Fruit fly (Drosophila melanogaster) whole organism, prepupa: ENCODE data around the gene Gyc76C.
A peak's percentile ranks its signal among the peaks of the same experiment; 100 is the strongest.

ENCODE experiments used
- CG10669 ChIP-seq: fragments of 200-800 bp; sonication (Bioruptor generic); optimal IDR thresholded peaks from 3 replicates; lab custom pipeline; 2018; ENCODE audit warnings: missing biosample characterization, mild to moderate bottlenecking, missing genetic modification characterization, moderate library complexity
- CG11294 ChIP-seq: fragments of 200-800 bp; sonication (Bioruptor generic); IDR thresholded peaks from 2 replicates; pipeline ENCODE4 v1.3.6; 2022; ENCODE audit warnings: missing biosample characterization, missing genetic modification characterization
- CG11902 ChIP-seq: fragments of 200-800 bp; sonication (Bioruptor generic); optimal IDR thresholded peaks from 3 replicates; lab custom pipeline; 2016; ENCODE audit warnings: missing biosample characterization, missing genetic modification characterization
- CG15336 ChIP-seq: fragments of 200-800 bp; sonication (Bioruptor generic); IDR thresholded peaks from 2 replicates; pipeline ENCODE4 v1.3.6; 2022; ENCODE audit warnings: missing biosample characterization, missing genetic modification characterization
- CG1621 ChIP-seq: fragments of 200-800 bp; sonication (Bioruptor generic); optimal IDR thresholded peaks from 3 replicates; lab custom pipeline; 2018; ENCODE audit warnings: missing biosample characterization, mild to moderate bottlenecking, missing genetic modification characterization
- CG16779 ChIP-seq: fragments of 200-800 bp; sonication (Bioruptor generic); optimal IDR thresholded peaks from 3 replicates; lab custom pipeline; 2017; ENCODE audit warnings: missing biosample characterization, mild to moderate bottlenecking, missing genetic modification characterization
- CG3032 ChIP-seq: fragments of 200-800 bp; optimal IDR thresholded peaks from 2 replicates; lab custom pipeline; 2019; ENCODE audit warnings: missing biosample characterization, mild to moderate bottlenecking, missing genetic modification characterization, moderate library complexity
- CG31627 ChIP-seq: fragments of 200-800 bp; sonication (Bioruptor generic); optimal IDR thresholded peaks from 3 replicates; lab custom pipeline; 2016; ENCODE audit warnings: missing biosample characterization, missing genetic modification characterization
- CG32006 ChIP-seq: fragments of 200-800 bp; sonication (Bioruptor generic); optimal IDR thresholded peaks from 3 replicates; lab custom pipeline; 2017; ENCODE audit warnings: missing biosample characterization, mild to moderate bottlenecking, missing genetic modification characterization
- CG34406 ChIP-seq: fragments of 200-800 bp; sonication (Bioruptor generic); optimal IDR thresholded peaks from 3 replicates; lab custom pipeline; 2016; ENCODE audit warnings: missing biosample characterization, missing genetic modification characterization
- CG4318 ChIP-seq: fragments of 200-800 bp; sonication (Bioruptor generic); optimal IDR thresholded peaks from 3 replicates; lab custom pipeline; 2017; ENCODE audit warnings: missing biosample characterization, mild to moderate bottlenecking, missing genetic modification characterization
- CG6163 ChIP-seq: fragments of 200-800 bp; sonication (Bioruptor generic); IDR thresholded peaks from 3 replicates; pipeline ENCODE4 v1.3.6; 2022; ENCODE audit warnings: missing biosample characterization, missing genetic modification characterization
- CG6276 ChIP-seq: fragments of 200-800 bp; sonication (Bioruptor generic); optimal IDR thresholded peaks from 2 replicates; lab custom pipeline; 2017; ENCODE audit warnings: missing biosample characterization, mild to moderate bottlenecking, missing genetic modification characterization
- CG6808 ChIP-seq: fragments of 200-800 bp; sonication (Bioruptor generic); optimal IDR thresholded peaks from 3 replicates; lab custom pipeline; 2017; ENCODE audit warnings: missing biosample characterization, missing genetic modification characterization, mild to moderate bottlenecking, moderate library complexity, missing genetic modification reagents
- CG7368 ChIP-seq: fragments of 200-800 bp; sonication (Bioruptor generic); optimal IDR thresholded peaks from 3 replicates; lab custom pipeline; 2016; ENCODE audit warnings: missing biosample characterization, missing genetic modification characterization
- CG8119 ChIP-seq: fragments of 200-800 bp; sonication (Bioruptor generic); IDR thresholded peaks from 3 replicates; pipeline ENCODE4 v1.3.6; 2022; ENCODE audit warnings: missing biosample characterization, missing genetic modification characterization
- CG8319 ChIP-seq: fragments of 200-800 bp; sonication (Bioruptor generic); optimal IDR thresholded peaks from 3 replicates; lab custom pipeline; 2016; ENCODE audit warnings: missing biosample characterization, missing genetic modification characterization
- CG8632 ChIP-seq: fragments of 200-800 bp; sonication (Bioruptor generic); optimal IDR thresholded peaks from 3 replicates; lab custom pipeline; 2016; ENCODE audit warnings: missing biosample characterization, missing genetic modification characterization
- CG9139 ChIP-seq: fragments of 200-800 bp; sonication (Bioruptor generic); optimal IDR thresholded peaks from 3 replicates; lab custom pipeline; 2017; ENCODE audit warnings: missing biosample characterization, mild to moderate bottlenecking, missing genetic modification characterization
- Eip75B ChIP-seq: fragments of 200-800 bp; sonication (Bioruptor generic); optimal IDR thresholded peaks from 3 replicates; lab custom pipeline; 2016; ENCODE audit warnings: missing biosample characterization, missing genetic modification characterization
- Eip78C ChIP-seq: fragments of 200-800 bp; sonication (Bioruptor generic); peaks from one replicate; lab custom pipeline; 2016; ENCODE audit warnings: missing biosample characterization, missing genetic modification characterization
- Eip93F ChIP-seq: fragments of 200-800 bp; sonication (Bioruptor generic); optimal IDR thresholded peaks from 2 replicates; lab custom pipeline; 2016; ENCODE audit warnings: missing biosample characterization, mild to moderate bottlenecking, missing genetic modification characterization
- Ets21C ChIP-seq: fragments of 200-800 bp; sonication (Bioruptor generic); optimal IDR thresholded peaks from 3 replicates; lab custom pipeline; 2016; ENCODE audit warnings: missing biosample characterization, missing genetic modification characterization
- Ets96B ChIP-seq: fragments of 200-800 bp; optimal IDR thresholded peaks from 2 replicates; lab custom pipeline; 2019; ENCODE audit warnings: missing biosample characterization, mild to moderate bottlenecking, missing genetic modification characterization, moderate library complexity
- Gug ChIP-seq: fragments of 200-800 bp; sonication (Bioruptor generic); IDR thresholded peaks from 2 replicates; pipeline ENCODE4 v1.3.6; 2022; ENCODE audit warnings: missing biosample characterization, missing genetic modification characterization
- Hr38 ChIP-seq: sonication (Bioruptor generic); optimal IDR thresholded peaks from 2 replicates; lab custom pipeline; 2016; ENCODE audit warnings: missing biosample characterization, missing genetic modification characterization
- Hr39 ChIP-seq: fragments of 200-800 bp; sonication (Bioruptor generic); optimal IDR thresholded peaks from 2 replicates; lab custom pipeline; 2016; ENCODE audit warnings: missing biosample characterization, missing genetic modification characterization
- Hr4 ChIP-seq: fragments of 200-800 bp; sonication (Bioruptor generic); optimal IDR thresholded peaks from 3 replicates; lab custom pipeline; 2016; ENCODE audit warnings: missing biosample characterization, missing genetic modification characterization
- Met ChIP-seq: fragments of 200-800 bp; sonication (Bioruptor generic); optimal IDR thresholded peaks from 3 replicates; lab custom pipeline; 2016; ENCODE audit warnings: missing biosample characterization, missing genetic modification characterization
- OdsH ChIP-seq: fragments of 200-800 bp; sonication (Bioruptor generic); optimal IDR thresholded peaks from 3 replicates; lab custom pipeline; 2016; ENCODE audit warnings: missing biosample characterization, missing genetic modification characterization
- Smox ChIP-seq: fragments of 200-800 bp; sonication (Bioruptor generic); optimal IDR thresholded peaks from 3 replicates; lab custom pipeline; 2016; ENCODE audit warnings: missing biosample characterization, missing genetic modification characterization
- Sox102F ChIP-seq: fragments of 200-800 bp; sonication (Bioruptor generic); optimal IDR thresholded peaks from 2 replicates; lab custom pipeline; 2016; ENCODE audit warnings: missing biosample characterization, mild to moderate bottlenecking, missing genetic modification characterization
- Sox14 ChIP-seq: fragments of 200-800 bp; sonication (Bioruptor generic); optimal IDR thresholded peaks from 3 replicates; lab custom pipeline; 2016; ENCODE audit warnings: missing biosample characterization, missing genetic modification characterization
- Sox15 ChIP-seq: fragments of 200-800 bp; sonication (Bioruptor generic); optimal IDR thresholded peaks from 3 replicates; lab custom pipeline; 2016; ENCODE audit warnings: missing biosample characterization, missing genetic modification characterization
- achi ChIP-seq: fragments of 200-800 bp; sonication (Bioruptor generic); optimal IDR thresholded peaks from 3 replicates; lab custom pipeline; 2016; ENCODE audit warnings: missing biosample characterization, missing genetic modification characterization
- cyc ChIP-seq: fragments of 200-800 bp; sonication (Bioruptor generic); optimal IDR thresholded peaks from 3 replicates; lab custom pipeline; 2016; ENCODE audit warnings: missing biosample characterization, missing genetic modification characterization
- dac ChIP-seq: fragments of 200-800 bp; sonication (Bioruptor generic); optimal IDR thresholded peaks from 2 replicates; lab custom pipeline; 2017; ENCODE audit warnings: missing biosample characterization, mild to moderate bottlenecking, missing genetic modification characterization
- dsx ChIP-seq: fragments of 200-800 bp; optimal IDR thresholded peaks from 3 replicates; lab custom pipeline; 2019; ENCODE audit warnings: missing biosample characterization, mild to moderate bottlenecking, missing genetic modification characterization, moderate library complexity; ENCODE audit not compliant: poor library complexity, severe bottlenecking
- eg ChIP-seq: fragments of 200-800 bp; sonication (Bioruptor generic); IDR thresholded peaks from 3 replicates; pipeline ENCODE4 v1.3.6; 2022; ENCODE audit warnings: missing biosample characterization, missing genetic modification characterization
- esn ChIP-seq: fragments of 200-800 bp; sonication (Bioruptor generic); optimal IDR thresholded peaks from 2 replicates; lab custom pipeline; 2016; ENCODE audit warnings: missing biosample characterization, mild to moderate bottlenecking, missing genetic modification characterization, moderate library complexity
- fd59A ChIP-seq: fragments of 200-800 bp; sonication (Bioruptor generic); optimal IDR thresholded peaks from 2 replicates; lab custom pipeline; 2017; ENCODE audit warnings: missing biosample characterization, mild to moderate bottlenecking, missing genetic modification characterization, missing genetic modification reagents
- fd85E ChIP-seq: fragments of 200-800 bp; sonication (Bioruptor generic); optimal IDR thresholded peaks from 3 replicates; lab custom pipeline; 2016; ENCODE audit warnings: missing biosample characterization, missing genetic modification characterization
- fkh ChIP-seq: fragments of 200-800 bp; sonication (Bioruptor generic); optimal IDR thresholded peaks from 3 replicates; lab custom pipeline; 2017; ENCODE audit warnings: missing biosample characterization, mild to moderate bottlenecking, missing genetic modification characterization, moderate library complexity
- net ChIP-seq: fragments of 200-800 bp; sonication (Bioruptor generic); optimal IDR thresholded peaks from 3 replicates; lab custom pipeline; 2016; ENCODE audit warnings: missing biosample characterization, missing genetic modification characterization
- pdm3 ChIP-seq: fragments of 200-800 bp; sonication (Bioruptor generic); optimal IDR thresholded peaks from 3 replicates; lab custom pipeline; 2016; ENCODE audit warnings: missing biosample characterization, missing genetic modification characterization
- salr ChIP-seq, 2 experiments: fragments of 200-800 bp; sonication (Bioruptor generic); optimal IDR thresholded peaks; 3 replicates each; lab custom pipeline; 2016 to 2018; ENCODE audit warnings: missing biosample characterization in 2 of 2, missing genetic modification characterization in 2 of 2, mild to moderate bottlenecking in 1 of 2
- spab ChIP-seq: fragments of 200-800 bp; sonication (Bioruptor generic); optimal IDR thresholded peaks from 2 replicates; lab custom pipeline; 2017; ENCODE audit warnings: missing biosample characterization, mild to moderate bottlenecking, missing genetic modification characterization, missing genetic modification reagents
- ss ChIP-seq, 2 experiments: fragments of 200-800 bp; sonication (Bioruptor generic); optimal IDR thresholded peaks; 2 replicates in 1 of 2; 3 replicates in 1 of 2; lab custom pipeline; 2017 to 2018; ENCODE audit warnings: mild to moderate bottlenecking in 2 of 2, missing biosample characterization in 2 of 2, missing genetic modification characterization in 2 of 2, moderate library complexity in 1 of 2
- svp ChIP-seq: fragments of 200-800 bp; sonication (Bioruptor generic); peaks from one replicate; lab custom pipeline; 2016; ENCODE audit warnings: missing biosample characterization, missing genetic modification characterization
- vri ChIP-seq: fragments of 200-800 bp; sonication (Bioruptor generic); optimal IDR thresholded peaks from 3 replicates; lab custom pipeline; 2016; ENCODE audit warnings: missing biosample characterization, mild to moderate bottlenecking, missing genetic modification characterization

Gyc76C gene

DNA sequence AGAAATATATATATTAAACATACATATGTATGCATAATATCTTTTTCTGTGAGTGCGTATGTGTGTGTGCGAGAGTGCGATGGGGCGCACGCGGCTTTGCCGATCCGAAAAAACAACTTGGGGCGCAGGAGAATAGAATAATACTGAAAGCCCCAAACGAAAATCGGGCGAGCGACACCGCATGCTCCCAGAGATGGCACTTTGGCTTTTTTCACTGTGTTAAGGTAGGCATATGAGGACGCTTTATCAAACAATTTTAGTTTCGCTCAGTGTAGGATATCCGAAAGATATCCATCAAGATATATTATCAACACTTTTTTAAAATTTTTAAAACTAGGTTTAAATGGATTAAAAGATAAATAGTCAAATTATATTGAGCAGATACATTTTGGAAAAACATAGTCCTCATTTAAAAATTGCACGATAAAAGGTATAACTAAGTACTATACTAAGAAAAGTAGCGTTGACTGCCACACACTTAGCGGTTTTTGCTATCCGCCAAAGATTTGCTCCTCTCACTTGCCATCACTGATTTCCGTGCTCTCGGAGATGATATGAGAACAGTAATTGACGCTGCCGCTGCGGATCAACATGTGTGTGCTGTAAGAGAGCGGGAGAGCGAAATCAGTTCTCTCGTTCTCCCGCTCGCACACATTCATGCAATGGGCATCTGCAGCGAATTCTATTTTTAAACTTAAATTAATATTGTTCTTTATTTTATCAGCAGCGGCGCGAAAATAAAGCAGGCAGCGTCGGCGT, 2.3 kb downstream of the Gyc76C start:
- peak; percentile 63 for TF ChIP-seq Ets96B (tag; lab: Kevin White, UChicago)
- TF ChIP-seq CG8319 (GFP tag; lab: Kevin White, UChicago) = peak; percentile 44
- TF ChIP-seq pdm3 (GFP tag; lab: Kevin White, UChicago) = peak; percentile 73
- TF ChIP-seq CG11902 = peak; percentile 14
- TF ChIP-seq fd59A (GFP tag; lab: Kevin White, UChicago) = peak; percentile 51
- TF ChIP-seq Sox15 (GFP tag; lab: Kevin White, UChicago) = peak; percentile 33
- peak; percentile 9 for TF ChIP-seq dsx
- peak; percentile 24 for TF ChIP-seq CG9139 (GFP tag; lab: Kevin White, UChicago)
- TF ChIP-seq vri (GFP tag; lab: Kevin White, UChicago) = no peak
- TF ChIP-seq CG8632 = peak; percentile 58
- TF ChIP-seq CG8119 (GFP tag; lab: Robert Waterston, UW) = peak; percentile 63
- TF ChIP-seq CG7368 (GFP tag; lab: Kevin White, UChicago) = peak; percentile 34
- peak; percentile 80 for TF ChIP-seq Met
- TF ChIP-seq dac (GFP tag; lab: Kevin White, UChicago) = peak; percentile 42
- TF ChIP-seq CG1621 (tag; lab: Kevin White, UChicago) = no peak
- peak; percentile 68 for TF ChIP-seq net (GFP tag; lab: Kevin White, UChicago)
- peak; percentile 62 for TF ChIP-seq CG3032 (tag; lab: Kevin White, UChicago)
- peak; percentile 73 for TF ChIP-seq CG32006 (GFP tag; lab: Kevin White, UChicago)
- peak; percentile 43 for TF ChIP-seq CG6808
- TF ChIP-seq Hr38 (GFP tag; lab: Kevin White, UChicago) = no peak
- TF ChIP-seq OdsH = peak; percentile 67
- TF ChIP-seq CG34406 (GFP tag; lab: Kevin White, UChicago) = peak; percentile 49
- TF ChIP-seq CG16779 = peak; percentile 37
- TF ChIP-seq CG6276 (GFP tag; lab: Kevin White, UChicago) = peak; percentile 39
- peak; percentile 27 for TF ChIP-seq Smox
- TF ChIP-seq salr (GFP tag; optimal IDR thresholded peaks at IDR 0.05; lab: Kevin White, UChicago) = peak in 1 of 2 experiments; percentile 69
- TF ChIP-seq cyc (GFP tag; lab: Kevin White, UChicago) = peak; percentile 49
- no peak for TF ChIP-seq fd85E (GFP tag; lab: Kevin White, UChicago)
- no peak for TF ChIP-seq CG11294 (GFP tag; lab: Robert Waterston, UW)
- peak; percentile 49 to 62 for TF ChIP-seq ss (GFP tag; optimal IDR thresholded peaks at IDR 0.05; lab: Kevin White, UChicago)
- peak; percentile 72 for TF ChIP-seq Hr39 (GFP tag; lab: Kevin White, UChicago)
- TF ChIP-seq Ets21C (GFP tag; lab: Kevin White, UChicago) = peak; percentile 64
- TF ChIP-seq Eip78C (GFP tag; lab: Kevin White, UChicago) = peak; percentile 95
- TF ChIP-seq CG15336 = no peak; the same call in 1 of the 2 replicates
- peak; percentile 64 for TF ChIP-seq CG10669 (GFP tag; lab: Kevin White, UChicago)
- TF ChIP-seq CG4318 = peak; percentile 62
- TF ChIP-seq Eip75B = peak; percentile 76
- TF ChIP-seq Sox14 (GFP tag; lab: Kevin White, UChicago) = peak; percentile 65
- peak; percentile 67 for TF ChIP-seq CG31627 (GFP tag; lab: Kevin White, UChicago)
- TF ChIP-seq svp (GFP tag; lab: Kevin White, UChicago) = peak; percentile 91
- no peak; the same call in 1 of the 2 replicates for TF ChIP-seq Gug
- peak; percentile 55 for TF ChIP-seq achi (GFP tag; lab: Kevin White, UChicago)
- TF ChIP-seq CG6163 (GFP tag; lab: Robert Waterston, UW) = peak; percentile 59; the same call in 2 of the 3 replicates
- TF ChIP-seq spab = peak; percentile 56
- peak; percentile 41; the same call in 2 of the 3 replicates for TF ChIP-seq eg (GFP tag; lab: Robert Waterston, UW)
- TF ChIP-seq Hr4 (GFP tag; lab: Kevin White, UChicago) = peak; percentile 63
- no peak for TF ChIP-seq fkh
- TF ChIP-seq Sox102F (GFP tag; lab: Kevin White, UChicago) = peak; percentile 63
- peak; percentile 9 for TF ChIP-seq Eip93F (GFP tag; lab: Kevin White, UChicago)
- peak; percentile 82 for TF ChIP-seq esn (GFP tag; lab: Kevin White, UChicago)
